Worm (Caenorhabditis elegans): Measurements from ENCODE around the gene Y32F6B.9.
A peak's percentile ranks its signal among the peaks of the same experiment; 100 is the strongest.

The Y32F6B.9 gene

ce11 chrV:10476864-10477443 is 1.5 kb upstream of the Y32F6B.9 start:
- TF ChIP-seq nfya-1 (tag; optimal IDR thresholded peaks at IDR 0.05; ENCODE audit: borderline replicate concordance, insufficient read depth) (no peak), efl-1 (GFP tag; optimal IDR thresholded peaks at IDR 0.05) (no peak), chd-7 (tag; optimal IDR thresholded peaks at IDR 0.05) (no peak), bed-1 (GFP tag; IDR thresholded peaks at IDR 0.05) (no peak), hmg-20 (GFP tag; IDR thresholded peaks at IDR 0.05) (no peak), hlh-26 (GFP tag; conservative IDR thresholded peaks at IDR 0.05) (no peak), ztf-18 (tag; optimal IDR thresholded peaks at IDR 0.05) (no peak), rpc-1 (optimal IDR thresholded peaks at IDR 0.05) (no peak), rpc-1 (tag; optimal IDR thresholded peaks at IDR 0.05) (no peak), ceh-91 (GFP tag; IDR thresholded peaks at IDR 0.05) (no peak), T26A5.8 (tag; optimal IDR thresholded peaks at IDR 0.05) (no peak), madf-3 (GFP tag; IDR thresholded peaks at IDR 0.05) (peak; percentile 68; the same call in 1 of the 2 replicates), lsy-27 (tag; optimal IDR thresholded peaks at IDR 0.05; ENCODE audit: borderline replicate concordance, insufficient read depth) (no peak), ceh-40 (GFP tag; IDR thresholded peaks at IDR 0.05) (no peak), madf-6 (GFP tag; IDR thresholded peaks at IDR 0.05) (no peak), Y67H2A.10 (GFP tag; conservative IDR thresholded peaks at IDR 0.05) (no peak), hlh-12 (tag; optimal IDR thresholded peaks at IDR 0.05) (no peak), ceh-79 (tag; optimal IDR thresholded peaks at IDR 0.05) (no peak), D2030.7 (GFP tag; IDR thresholded peaks at IDR 0.05) (no peak), cebp-1 (GFP tag; IDR thresholded peaks at IDR 0.05) (peak; percentile 51), cebp-1 (tag; optimal IDR thresholded peaks at IDR 0.05) (peak; percentile 85), ceh-27 (GFP tag; optimal IDR thresholded peaks at IDR 0.05) (peak; percentile 4), attf-3 (GFP tag; conservative IDR thresholded peaks at IDR 0.05) (no peak), nhr-80 (tag; optimal IDR thresholded peaks at IDR 0.05) (no peak), snpc-3.4 (tag; optimal IDR thresholded peaks at IDR 0.05) (no peak), egrh-3 (GFP tag; IDR thresholded peaks at IDR 0.05) (no peak), F22D6.2 (tag; optimal IDR thresholded peaks at IDR 0.05) (no peak), rcor-1 (GFP tag; IDR thresholded peaks at IDR 0.05) (no peak), ztf-3 (GFP tag; optimal IDR thresholded peaks at IDR 0.05) (no peak), egl-44 (GFP tag; IDR thresholded peaks at IDR 0.05) (no peak), die-1 (tag; optimal IDR thresholded peaks at IDR 0.05) (no peak), ztf-28 (GFP tag; IDR thresholded peaks at IDR 0.05) (no peak), gei-17 (GFP tag; optimal IDR thresholded peaks at IDR 0.05) (no peak), ZK185.1 (tag; optimal IDR thresholded peaks at IDR 0.05; ENCODE audit: poor library complexity, severe bottlenecking) (peak; percentile 8), pbrm-1 (GFP tag; IDR thresholded peaks at IDR 0.05) (no peak), ets-4 (GFP tag; optimal IDR thresholded peaks at IDR 0.05) (no peak), madf-8 (GFP tag; conservative IDR thresholded peaks at IDR 0.05) (no peak), lin-54 (GFP tag; optimal IDR thresholded peaks at IDR 0.05) (no peak), nhr-179 (tag; optimal IDR thresholded peaks at IDR 0.05) (no peak), ama-1 (optimal IDR thresholded peaks at IDR 0.05) (peak; percentile 66), ama-1 (GFP tag; optimal IDR thresholded peaks at IDR 0.05) (no peak), B0019.2 (GFP tag; conservative IDR thresholded peaks at IDR 0.05) (no peak), mel-28 (tag; optimal IDR thresholded peaks at IDR 0.05; ENCODE audit: borderline replicate concordance) (no peak), aptf-2 (GFP tag; conservative IDR thresholded peaks at IDR 0.05) (no peak), F57A8.1 (GFP tag; optimal IDR thresholded peaks at IDR 0.05) (no peak), F55B11.4 (tag; optimal IDR thresholded peaks at IDR 0.05; ENCODE audit: borderline replicate concordance, insufficient read depth) (no peak), let-607 (tag; optimal IDR thresholded peaks at IDR 0.05) (no peak), ztf-26 (tag; optimal IDR thresholded peaks at IDR 0.05) (no peak), Y56A3A.18 (GFP tag; IDR thresholded peaks at IDR 0.05) (no peak)

Data from whole organism, young adult.